Fruit fly (Drosophila melanogaster) whole organism, prepupa: ENCODE measurements around the gene Galk.

ENCODE experiments used
- Blimp-1 ChIP-seq: fragments of 200-800 bp; sonication (Bioruptor generic); optimal IDR thresholded peaks from 3 replicates; lab custom pipeline; 2017; ENCODE audit warnings: missing biosample characterization, missing genetic modification characterization, mild to moderate bottlenecking, moderate library complexity, missing genetic modification reagents
- CG10631 ChIP-seq: fragments of 200-800 bp; sonication (Bioruptor generic); optimal IDR thresholded peaks from 2 replicates; lab custom pipeline; 2016; ENCODE audit warnings: missing biosample characterization, missing genetic modification characterization
- CG10669 ChIP-seq: fragments of 200-800 bp; sonication (Bioruptor generic); optimal IDR thresholded peaks from 3 replicates; lab custom pipeline; 2018; ENCODE audit warnings: missing biosample characterization, mild to moderate bottlenecking, missing genetic modification characterization, moderate library complexity
- CG11762 ChIP-seq: fragments of 200-800 bp; sonication (Bioruptor generic); optimal IDR thresholded peaks from 3 replicates; lab custom pipeline; 2016; ENCODE audit warnings: missing biosample characterization, missing genetic modification characterization; ENCODE audit not compliant: insufficient read depth
- CG11902 ChIP-seq: fragments of 200-800 bp; sonication (Bioruptor generic); optimal IDR thresholded peaks from 3 replicates; lab custom pipeline; 2016; ENCODE audit warnings: missing biosample characterization, missing genetic modification characterization
- CG15336 ChIP-seq: fragments of 200-800 bp; sonication (Bioruptor generic); IDR thresholded peaks from 2 replicates; pipeline ENCODE4 v1.3.6; 2022; ENCODE audit warnings: missing biosample characterization, missing genetic modification characterization
- CG16779 ChIP-seq: fragments of 200-800 bp; sonication (Bioruptor generic); optimal IDR thresholded peaks from 3 replicates; lab custom pipeline; 2017; ENCODE audit warnings: missing biosample characterization, mild to moderate bottlenecking, missing genetic modification characterization
- CG31627 ChIP-seq: fragments of 200-800 bp; sonication (Bioruptor generic); optimal IDR thresholded peaks from 3 replicates; lab custom pipeline; 2016; ENCODE audit warnings: missing biosample characterization, missing genetic modification characterization
- CG32006 ChIP-seq: fragments of 200-800 bp; sonication (Bioruptor generic); optimal IDR thresholded peaks from 3 replicates; lab custom pipeline; 2017; ENCODE audit warnings: missing biosample characterization, mild to moderate bottlenecking, missing genetic modification characterization
- CG34406 ChIP-seq: fragments of 200-800 bp; sonication (Bioruptor generic); optimal IDR thresholded peaks from 3 replicates; lab custom pipeline; 2016; ENCODE audit warnings: missing biosample characterization, missing genetic modification characterization
- CG3919 ChIP-seq: fragments of 200-800 bp; sonication (Bioruptor generic); optimal IDR thresholded peaks from 3 replicates; lab custom pipeline; 2016; ENCODE audit warnings: missing biosample characterization, missing genetic modification characterization
- CG6163 ChIP-seq: fragments of 200-800 bp; sonication (Bioruptor generic); IDR thresholded peaks from 3 replicates; pipeline ENCODE4 v1.3.6; 2022; ENCODE audit warnings: missing biosample characterization, missing genetic modification characterization
- CG6792 ChIP-seq: fragments of 200-800 bp; sonication (Bioruptor generic); optimal IDR thresholded peaks from 3 replicates; lab custom pipeline; 2016; ENCODE audit warnings: missing biosample characterization, missing genetic modification characterization
- CG6808 ChIP-seq: fragments of 200-800 bp; sonication (Bioruptor generic); optimal IDR thresholded peaks from 3 replicates; lab custom pipeline; 2017; ENCODE audit warnings: missing biosample characterization, missing genetic modification characterization, mild to moderate bottlenecking, moderate library complexity, missing genetic modification reagents
- CG6854 ChIP-seq: fragments of 200-800 bp; sonication (Bioruptor generic); optimal IDR thresholded peaks from 2 replicates; lab custom pipeline; 2017; ENCODE audit warnings: missing biosample characterization, mild to moderate bottlenecking, missing genetic modification characterization
- CG7368 ChIP-seq: fragments of 200-800 bp; sonication (Bioruptor generic); optimal IDR thresholded peaks from 3 replicates; lab custom pipeline; 2016; ENCODE audit warnings: missing biosample characterization, missing genetic modification characterization
- CG8119 ChIP-seq: fragments of 200-800 bp; sonication (Bioruptor generic); IDR thresholded peaks from 3 replicates; pipeline ENCODE4 v1.3.6; 2022; ENCODE audit warnings: missing biosample characterization, missing genetic modification characterization
- CG8632 ChIP-seq: fragments of 200-800 bp; sonication (Bioruptor generic); optimal IDR thresholded peaks from 3 replicates; lab custom pipeline; 2016; ENCODE audit warnings: missing biosample characterization, missing genetic modification characterization
- Eip75B ChIP-seq: fragments of 200-800 bp; sonication (Bioruptor generic); optimal IDR thresholded peaks from 3 replicates; lab custom pipeline; 2016; ENCODE audit warnings: missing biosample characterization, missing genetic modification characterization
- Eip93F ChIP-seq: fragments of 200-800 bp; sonication (Bioruptor generic); optimal IDR thresholded peaks from 2 replicates; lab custom pipeline; 2016; ENCODE audit warnings: missing biosample characterization, mild to moderate bottlenecking, missing genetic modification characterization
- Ets96B ChIP-seq: fragments of 200-800 bp; optimal IDR thresholded peaks from 2 replicates; lab custom pipeline; 2019; ENCODE audit warnings: missing biosample characterization, mild to moderate bottlenecking, missing genetic modification characterization, moderate library complexity
- Gug ChIP-seq: fragments of 200-800 bp; sonication (Bioruptor generic); IDR thresholded peaks from 2 replicates; pipeline ENCODE4 v1.3.6; 2022; ENCODE audit warnings: missing biosample characterization, missing genetic modification characterization
- Hr38 ChIP-seq: sonication (Bioruptor generic); optimal IDR thresholded peaks from 2 replicates; lab custom pipeline; 2016; ENCODE audit warnings: missing biosample characterization, missing genetic modification characterization
- Hr39 ChIP-seq: fragments of 200-800 bp; sonication (Bioruptor generic); optimal IDR thresholded peaks from 2 replicates; lab custom pipeline; 2016; ENCODE audit warnings: missing biosample characterization, missing genetic modification characterization
- Hr4 ChIP-seq: fragments of 200-800 bp; sonication (Bioruptor generic); optimal IDR thresholded peaks from 3 replicates; lab custom pipeline; 2016; ENCODE audit warnings: missing biosample characterization, missing genetic modification characterization
- Lpt ChIP-seq: fragments of 200-800 bp; sonication (Bioruptor generic); optimal IDR thresholded peaks from 3 replicates; lab custom pipeline; 2016; ENCODE audit warnings: missing biosample characterization, missing genetic modification characterization
- Met ChIP-seq: fragments of 200-800 bp; sonication (Bioruptor generic); optimal IDR thresholded peaks from 3 replicates; lab custom pipeline; 2016; ENCODE audit warnings: missing biosample characterization, missing genetic modification characterization
- OdsH ChIP-seq: fragments of 200-800 bp; sonication (Bioruptor generic); optimal IDR thresholded peaks from 3 replicates; lab custom pipeline; 2016; ENCODE audit warnings: missing biosample characterization, missing genetic modification characterization
- Sox102F ChIP-seq: fragments of 200-800 bp; sonication (Bioruptor generic); optimal IDR thresholded peaks from 2 replicates; lab custom pipeline; 2016; ENCODE audit warnings: missing biosample characterization, mild to moderate bottlenecking, missing genetic modification characterization
- Sox14 ChIP-seq: fragments of 200-800 bp; sonication (Bioruptor generic); optimal IDR thresholded peaks from 3 replicates; lab custom pipeline; 2016; ENCODE audit warnings: missing biosample characterization, missing genetic modification characterization
- acj6 ChIP-seq: fragments of 200-800 bp; sonication (Bioruptor generic); optimal IDR thresholded peaks from 3 replicates; lab custom pipeline; 2016; ENCODE audit warnings: missing biosample characterization, missing genetic modification characterization
- cyc ChIP-seq: fragments of 200-800 bp; sonication (Bioruptor generic); optimal IDR thresholded peaks from 3 replicates; lab custom pipeline; 2016; ENCODE audit warnings: missing biosample characterization, missing genetic modification characterization
- dac ChIP-seq: fragments of 200-800 bp; sonication (Bioruptor generic); optimal IDR thresholded peaks from 2 replicates; lab custom pipeline; 2017; ENCODE audit warnings: missing biosample characterization, mild to moderate bottlenecking, missing genetic modification characterization
- dsx ChIP-seq: fragments of 200-800 bp; optimal IDR thresholded peaks from 3 replicates; lab custom pipeline; 2019; ENCODE audit warnings: missing biosample characterization, mild to moderate bottlenecking, missing genetic modification characterization, moderate library complexity; ENCODE audit not compliant: poor library complexity, severe bottlenecking
- eg ChIP-seq: fragments of 200-800 bp; sonication (Bioruptor generic); IDR thresholded peaks from 3 replicates; pipeline ENCODE4 v1.3.6; 2022; ENCODE audit warnings: missing biosample characterization, missing genetic modification characterization
- esn ChIP-seq: fragments of 200-800 bp; sonication (Bioruptor generic); optimal IDR thresholded peaks from 2 replicates; lab custom pipeline; 2016; ENCODE audit warnings: missing biosample characterization, mild to moderate bottlenecking, missing genetic modification characterization, moderate library complexity
- fd59A ChIP-seq: fragments of 200-800 bp; sonication (Bioruptor generic); optimal IDR thresholded peaks from 2 replicates; lab custom pipeline; 2017; ENCODE audit warnings: missing biosample characterization, mild to moderate bottlenecking, missing genetic modification characterization, missing genetic modification reagents
- fd85E ChIP-seq: fragments of 200-800 bp; sonication (Bioruptor generic); optimal IDR thresholded peaks from 3 replicates; lab custom pipeline; 2016; ENCODE audit warnings: missing biosample characterization, missing genetic modification characterization
- fkh ChIP-seq: fragments of 200-800 bp; sonication (Bioruptor generic); optimal IDR thresholded peaks from 3 replicates; lab custom pipeline; 2017; ENCODE audit warnings: missing biosample characterization, mild to moderate bottlenecking, missing genetic modification characterization, moderate library complexity
- lz ChIP-seq: fragments of 200-800 bp; sonication (Bioruptor generic); optimal IDR thresholded peaks from 3 replicates; lab custom pipeline; 2016; ENCODE audit warnings: missing biosample characterization, missing genetic modification characterization
- net ChIP-seq: fragments of 200-800 bp; sonication (Bioruptor generic); optimal IDR thresholded peaks from 3 replicates; lab custom pipeline; 2016; ENCODE audit warnings: missing biosample characterization, missing genetic modification characterization
- pdm3 ChIP-seq: fragments of 200-800 bp; sonication (Bioruptor generic); optimal IDR thresholded peaks from 3 replicates; lab custom pipeline; 2016; ENCODE audit warnings: missing biosample characterization, missing genetic modification characterization
- spab ChIP-seq: fragments of 200-800 bp; sonication (Bioruptor generic); optimal IDR thresholded peaks from 2 replicates; lab custom pipeline; 2017; ENCODE audit warnings: missing biosample characterization, mild to moderate bottlenecking, missing genetic modification characterization, missing genetic modification reagents
- svp ChIP-seq: fragments of 200-800 bp; sonication (Bioruptor generic); peaks from one replicate; lab custom pipeline; 2016; ENCODE audit warnings: missing biosample characterization, missing genetic modification characterization
- topi ChIP-seq: fragments of 200-800 bp; sonication (Bioruptor generic); optimal IDR thresholded peaks from 3 replicates; lab custom pipeline; 2016; ENCODE audit warnings: missing biosample characterization, missing genetic modification characterization

The Galk gene

dm6 chr3L:8997686-8998239 lies 11.9 kb upstream of the Galk start, which contains the start of the genes smg and CG5087:
Gene smg (minus strand): TSS chr3L:8997989.
Gene CG5087 (plus strand): TSS chr3L:8998184.
- TF ChIP-seq CG6808 (no peak), Met (no peak), Hr39 (GFP tag; lab: Kevin White, UChicago) (peak; percentile 13), net (GFP tag; lab: Kevin White, UChicago) (no peak), CG11902 (GFP tag; lab: Kevin White, UChicago) (no peak), CG15336 (GFP tag; lab: Robert Waterston, UW) (no peak), svp (GFP tag; lab: Kevin White, UChicago) (peak; percentile 83), eg (no peak; the same call in 2 of the 3 replicates), CG8119 (GFP tag; lab: Robert Waterston, UW) (no peak; the same call in 2 of the 3 replicates), CG3919 (GFP tag; lab: Kevin White, UChicago) (no peak), CG6792 (GFP tag; lab: Kevin White, UChicago) (no peak), spab (GFP tag; lab: Kevin White, UChicago) (no peak), CG31627 (GFP tag; lab: Kevin White, UChicago) (no peak), dac (no peak), fd59A (GFP tag; lab: Kevin White, UChicago) (no peak), OdsH (GFP tag; lab: Kevin White, UChicago) (no peak), CG10669 (no peak), CG6163 (no peak), fkh (GFP tag; lab: Kevin White, UChicago) (peak; percentile 75), Sox102F (GFP tag; lab: Kevin White, UChicago) (no peak), CG7368 (GFP tag; lab: Kevin White, UChicago) (no peak), topi (GFP tag; lab: Kevin White, UChicago) (no peak), fd85E (no peak), Gug (GFP tag; lab: Robert Waterston, UW) (no peak), CG11762 (GFP tag; lab: Kevin White, UChicago) (no peak), acj6 (GFP tag; lab: Kevin White, UChicago) (no peak), CG34406 (GFP tag; lab: Kevin White, UChicago) (no peak), CG16779 (tag; lab: Kevin White, UChicago) (no peak), CG32006 (GFP tag; lab: Kevin White, UChicago) (no peak), lz (GFP tag; lab: Kevin White, UChicago) (peak; percentile 7), dsx (GFP tag; lab: Kevin White, UChicago) (no peak), Hr4 (no peak), CG10631 (GFP tag; lab: Kevin White, UChicago) (no peak), Ets96B (tag; lab: Kevin White, UChicago) (no peak), esn (GFP tag; lab: Kevin White, UChicago) (no peak), Hr38 (GFP tag; lab: Kevin White, UChicago) (no peak), Eip75B (GFP tag; lab: Kevin White, UChicago) (peak; percentile 14), pdm3 (GFP tag; lab: Kevin White, UChicago) (no peak), cyc (GFP tag; lab: Kevin White, UChicago) (no peak), Eip93F (GFP tag; lab: Kevin White, UChicago) (peak; percentile 13), Blimp-1 (GFP tag; lab: Kevin White, UChicago) (no peak), Lpt (GFP tag; lab: Kevin White, UChicago) (no peak), CG8632 (GFP tag; lab: Kevin White, UChicago) (no peak), CG6854 (GFP tag; lab: Kevin White, UChicago) (no peak), Sox14 (GFP tag; lab: Kevin White, UChicago) (no peak)
